Fruit fly (Drosophila melanogaster): ENCODE data around the gene Lmpt.

DNA sequence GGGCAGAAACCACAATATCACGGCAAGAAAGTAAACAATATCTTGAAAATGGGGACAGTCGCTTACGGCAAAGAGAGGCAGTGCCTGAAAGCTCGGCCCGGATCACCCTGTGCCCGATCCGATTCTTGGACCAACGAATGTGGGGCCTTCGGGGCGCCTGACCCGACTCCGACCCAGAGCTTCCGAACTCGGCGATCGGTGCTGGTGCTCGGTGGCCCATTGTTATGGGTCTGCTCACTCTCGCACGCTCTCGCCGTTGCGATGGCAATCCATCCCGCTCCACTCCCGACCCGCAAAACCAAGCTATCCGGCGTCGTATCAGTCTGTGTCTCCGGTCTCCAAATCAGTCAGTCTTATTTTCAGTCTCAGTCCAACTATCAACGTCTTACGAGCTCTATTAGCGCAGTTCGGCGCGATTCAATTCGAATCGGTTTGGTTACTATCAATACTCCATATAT, 104.6 kb downstream of the Lmpt start, which contains the start of gene Exn:
- TF ChIP-seq Myc (optimal IDR thresholded peaks at IDR 0.05) = no peak
- no peak for TF ChIP-seq psq (optimal IDR thresholded peaks at IDR 0.05)
- no peak for TF ChIP-seq insv (optimal IDR thresholded peaks at IDR 0.05)
